Fruit fly (Drosophila melanogaster) whole organism, embryonic: ENCODE results near the gene numb.
A peak's percentile ranks its signal among the peaks of the same experiment; 100 is the strongest.

Source experiments
- CG10147 ChIP-seq: fragments of 200-800 bp; sonication (Bioruptor generic); optimal IDR thresholded peaks from 2 replicates; lab custom pipeline; 2019; ENCODE audit warnings: missing biosample characterization, mild to moderate bottlenecking, missing genetic modification characterization, moderate library complexity
- CG1024 ChIP-seq: fragments of 200-800 bp; sonication (Bioruptor generic); IDR thresholded peaks from 2 replicates; pipeline ENCODE4 v1.3.6; 2022; ENCODE audit warnings: missing biosample characterization, missing genetic modification characterization
- CG11723 ChIP-seq: fragments of 200-800 bp; sonication (Bioruptor generic); optimal IDR thresholded peaks from 2 replicates; lab custom pipeline; 2017; ENCODE audit warnings: missing biosample characterization, mild to moderate bottlenecking, missing genetic modification characterization
- CG12299 ChIP-seq: fragments of 200-800 bp; sonication (Bioruptor generic); optimal IDR thresholded peaks from 2 replicates; lab custom pipeline; 2018; ENCODE audit warnings: missing biosample characterization, mild to moderate bottlenecking, missing genetic modification characterization
- CG15479 ChIP-seq: fragments of 200-800 bp; sonication (Bioruptor generic); optimal IDR thresholded peaks from 3 replicates; lab custom pipeline; 2019; ENCODE audit warnings: missing biosample characterization, mild to moderate bottlenecking, missing genetic modification characterization, moderate library complexity
- CG2199 ChIP-seq: fragments of 200-800 bp; sonication (Bioruptor generic); IDR thresholded peaks from 3 replicates; pipeline ENCODE4 v1.3.6; 2022; ENCODE audit warnings: missing biosample characterization, missing genetic modification characterization
- CG2875 ChIP-seq: fragments of 200-800 bp; sonication (Bioruptor generic); optimal IDR thresholded peaks from 2 replicates; lab custom pipeline; 2017; ENCODE audit warnings: missing biosample characterization, mild to moderate bottlenecking, missing genetic modification characterization, missing genetic modification reagents
- CG3281 ChIP-seq: fragments of 200-800 bp; sonication (Bioruptor generic); optimal IDR thresholded peaks from 3 replicates; lab custom pipeline; 2017; ENCODE audit warnings: missing biosample characterization, mild to moderate bottlenecking, missing genetic modification characterization
- CG3847 ChIP-seq: fragments of 200-800 bp; sonication (Bioruptor generic); IDR thresholded peaks from 2 replicates; pipeline ENCODE4 v1.3.6; 2022; ENCODE audit warnings: missing biosample characterization, missing genetic modification characterization
- CG4328 ChIP-seq: fragments of 200-800 bp; sonication (Bioruptor generic); optimal IDR thresholded peaks from 3 replicates; lab custom pipeline; 2017; ENCODE audit warnings: missing biosample characterization, missing genetic modification reagents, missing genetic modification characterization
- CG4730 ChIP-seq: fragments of 200-800 bp; sonication (Bioruptor generic); IDR thresholded peaks from 2 replicates; pipeline ENCODE4 v1.3.6; 2022; ENCODE audit warnings: missing biosample characterization, missing genetic modification characterization
- CG5953 ChIP-seq: fragments of 200-800 bp; sonication (Bioruptor generic); IDR thresholded peaks from 2 replicates; pipeline ENCODE4 v1.3.6; 2022; ENCODE audit warnings: missing biosample characterization, missing genetic modification characterization
- CG7372 ChIP-seq: fragments of 200-800 bp; sonication (Bioruptor generic); IDR thresholded peaks from 2 replicates; pipeline ENCODE4 v1.3.6; 2022; ENCODE audit warnings: missing biosample characterization, missing genetic modification characterization
- CG9215 ChIP-seq: fragments of 200-800 bp; sonication (Bioruptor generic); IDR thresholded peaks from 2 replicates; pipeline ENCODE4 v1.3.6; 2022; ENCODE audit warnings: missing biosample characterization, missing genetic modification characterization
- CkIIα-i1 ChIP-seq: fragments of 200-800 bp; sonication (Bioruptor generic); IDR thresholded peaks from 2 replicates; pipeline ENCODE4 v1.3.6; 2022; ENCODE audit warnings: missing biosample characterization, missing genetic modification characterization
- Dp ChIP-seq: fragments of 200-800 bp; sonication (Bioruptor generic); optimal IDR thresholded peaks from 2 replicates; lab custom pipeline; 2018; ENCODE audit warnings: missing biosample characterization, mild to moderate bottlenecking, missing genetic modification characterization, moderate library complexity
- Dref ChIP-seq: fragments of 200-800 bp; sonication (Bioruptor generic); IDR thresholded peaks from 2 replicates; pipeline ENCODE4 v1.3.6; 2022; ENCODE audit warnings: missing biosample characterization, missing genetic modification characterization
- Drgx ChIP-seq: fragments of 200-800 bp; sonication (Bioruptor generic); IDR thresholded peaks from 2 replicates; pipeline ENCODE4 v1.3.6; 2022; ENCODE audit warnings: missing biosample characterization, missing genetic modification characterization
- MESR4 ChIP-seq: fragments of 200-800 bp; sonication (Bioruptor generic); optimal IDR thresholded peaks from 2 replicates; lab custom pipeline; 2018; ENCODE audit warnings: missing biosample characterization, mild to moderate bottlenecking, missing genetic modification characterization, moderate library complexity
- Max ChIP-seq: fragments of 200-800 bp; sonication (Bioruptor generic); optimal IDR thresholded peaks from 2 replicates; lab custom pipeline; 2016; ENCODE audit warnings: missing biosample characterization, mild to moderate bottlenecking, missing genetic modification characterization
- NC2β ChIP-seq: fragments of 200-800 bp; sonication (Bioruptor generic); optimal IDR thresholded peaks from 2 replicates; lab custom pipeline; 2016; ENCODE audit warnings: missing biosample characterization, missing genetic modification characterization
- Nf-YB ChIP-seq: fragments of 200-800 bp; sonication (Bioruptor generic); optimal IDR thresholded peaks from 3 replicates; lab custom pipeline; 2019; ENCODE audit warnings: missing biosample characterization, mild to moderate bottlenecking, missing genetic modification characterization, moderate library complexity
- Oli ChIP-seq: fragments of 200-800 bp; sonication (Bioruptor generic); optimal IDR thresholded peaks from 2 replicates; lab custom pipeline; 2018; ENCODE audit warnings: missing biosample characterization, mild to moderate bottlenecking, missing genetic modification characterization, moderate library complexity
- Rfx ChIP-seq: fragments of 200-800 bp; sonication (Bioruptor generic); IDR thresholded peaks from 2 replicates; pipeline ENCODE4 v1.3.6; 2022; ENCODE audit warnings: missing biosample characterization, missing genetic modification characterization
- Sin3A ChIP-seq: fragments of >200 bp; optimal IDR thresholded peaks from 2 replicates; lab custom pipeline; 2018
- Sox100B ChIP-seq: fragments of 200-800 bp; sonication (Bioruptor generic); optimal IDR thresholded peaks from 3 replicates; lab custom pipeline; 2018; ENCODE audit warnings: missing biosample characterization, mild to moderate bottlenecking, missing genetic modification characterization
- chif ChIP-seq, 2 experiments: fragments of 200-800 bp; sonication (Bioruptor generic); optimal IDR thresholded peaks; 3 replicates each; lab custom pipeline; 2016; ENCODE audit warnings: missing biosample characterization in 2 of 2, missing genetic modification characterization in 2 of 2
- chm ChIP-seq: fragments of 200-800 bp; sonication (Bioruptor generic); IDR thresholded peaks from 2 replicates; pipeline ENCODE4 v1.3.6; 2022; ENCODE audit warnings: missing biosample characterization, missing genetic modification characterization
- ci ChIP-seq: fragments of 200-800 bp; sonication (Bioruptor generic); IDR thresholded peaks from 3 replicates; pipeline ENCODE4 v1.3.6; 2022; ENCODE audit warnings: missing biosample characterization, missing genetic modification characterization
- dan ChIP-seq: fragments of 200-800 bp; sonication (Bioruptor generic); IDR thresholded peaks from 2 replicates; pipeline ENCODE4 v1.3.6; 2022; ENCODE audit warnings: missing biosample characterization, missing genetic modification characterization
- disco-r ChIP-seq: fragments of 200-800 bp; sonication (Bioruptor generic); optimal IDR thresholded peaks from 2 replicates; lab custom pipeline; 2016; ENCODE audit warnings: missing biosample characterization, missing genetic modification characterization
- exex ChIP-seq: fragments of 200-800 bp; sonication (Bioruptor generic); optimal IDR thresholded peaks from 4 replicates; lab custom pipeline; 2018; ENCODE audit warnings: missing biosample characterization, mild to moderate bottlenecking, missing genetic modification characterization, moderate library complexity
- grau ChIP-seq: fragments of 200-800 bp; optimal IDR thresholded peaks from 3 replicates; lab custom pipeline; 2019; ENCODE audit warnings: missing biosample characterization, mild to moderate bottlenecking, missing genetic modification characterization, moderate library complexity
- gt ChIP-seq: fragments of 200-800 bp; sonication (Bioruptor generic); IDR thresholded peaks from 2 replicates; pipeline ENCODE4 v1.3.6; 2022; ENCODE audit warnings: missing biosample characterization, missing genetic modification characterization
- ham ChIP-seq: fragments of 200-800 bp; sonication (Bioruptor generic); IDR thresholded peaks from 2 replicates; pipeline ENCODE4 v1.3.6; 2022; ENCODE audit warnings: missing biosample characterization, missing genetic modification characterization
- jigr1 ChIP-seq: fragments of 200-800 bp; sonication (Bioruptor generic); IDR thresholded peaks from 3 replicates; pipeline ENCODE4 v1.3.6; 2022; ENCODE audit warnings: missing biosample characterization, missing genetic modification characterization
- nmo ChIP-seq: fragments of 200-800 bp; sonication (Bioruptor generic); optimal IDR thresholded peaks from 2 replicates; lab custom pipeline; 2018; ENCODE audit warnings: missing biosample characterization, mild to moderate bottlenecking, missing genetic modification characterization, moderate library complexity
- odd ChIP-seq: fragments of 200-800 bp; sonication (Bioruptor generic); optimal IDR thresholded peaks from 2 replicates; lab custom pipeline; 2017; ENCODE audit warnings: missing biosample characterization, mild to moderate bottlenecking, missing genetic modification characterization
- pb ChIP-seq: fragments of 200-800 bp; sonication (Bioruptor generic); optimal IDR thresholded peaks from 3 replicates; lab custom pipeline; 2016; ENCODE audit warnings: missing biosample characterization, missing genetic modification characterization
- phol ChIP-seq: fragments of 200-800 bp; sonication (Bioruptor generic); optimal IDR thresholded peaks from 3 replicates; lab custom pipeline; 2018; ENCODE audit warnings: missing biosample characterization, mild to moderate bottlenecking, missing genetic modification characterization, moderate library complexity
- pita ChIP-seq: fragments of 200-800 bp; sonication (Bioruptor generic); optimal IDR thresholded peaks from 2 replicates; lab custom pipeline; 2017; ENCODE audit warnings: missing biosample characterization, mild to moderate bottlenecking, missing genetic modification characterization
- sima ChIP-seq: fragments of 200-800 bp; sonication (Bioruptor generic); optimal IDR thresholded peaks from 2 replicates; lab custom pipeline; 2016; ENCODE audit warnings: missing biosample characterization, missing genetic modification characterization
- slou ChIP-seq: fragments of 200-800 bp; sonication (Bioruptor generic); optimal IDR thresholded peaks from 3 replicates; lab custom pipeline; 2016; ENCODE audit warnings: missing biosample characterization, missing genetic modification characterization
- so ChIP-seq: fragments of 200-800 bp; sonication (Bioruptor generic); IDR thresholded peaks from 3 replicates; pipeline ENCODE4 v1.3.6; 2022; ENCODE audit warnings: missing biosample characterization, missing genetic modification characterization
- trem ChIP-seq: fragments of 200-800 bp; optimal IDR thresholded peaks from 3 replicates; lab custom pipeline; 2019; ENCODE audit warnings: missing biosample characterization, mild to moderate bottlenecking, missing genetic modification characterization, moderate library complexity
- trh ChIP-seq: fragments of 200-800 bp; sonication (Bioruptor generic); optimal IDR thresholded peaks from 2 replicates; lab custom pipeline; 2016; ENCODE audit warnings: missing biosample characterization, missing genetic modification characterization
- tup ChIP-seq: fragments of 200-800 bp; sonication (Bioruptor generic); optimal IDR thresholded peaks from 2 replicates; lab custom pipeline; 2016; ENCODE audit warnings: missing biosample characterization, mild to moderate bottlenecking, missing genetic modification characterization, moderate library complexity
- unc-4 ChIP-seq: fragments of 200-800 bp; sonication (Bioruptor generic); IDR thresholded peaks from 2 replicates; pipeline ENCODE4 v1.3.6; 2022; ENCODE audit warnings: missing biosample characterization, missing genetic modification characterization; ENCODE audit not compliant: partially characterized antibody
- unpg ChIP-seq: fragments of 200-800 bp; sonication (Bioruptor generic); optimal IDR thresholded peaks from 3 replicates; lab custom pipeline; 2018; ENCODE audit warnings: missing biosample characterization, mild to moderate bottlenecking, missing genetic modification characterization, moderate library complexity
- zen ChIP-seq: fragments of 200-800 bp; sonication (Bioruptor generic); optimal IDR thresholded peaks from 3 replicates; lab custom pipeline; 2018; ENCODE audit warnings: missing biosample characterization, mild to moderate bottlenecking, missing genetic modification characterization, moderate library complexity

Gene numb

dm6 chr2L:9449257-9449972 is 12.1 kb downstream of the numb start (continued):
- TF ChIP-seq CkIIα-i1 (GFP tag; lab: Robert Waterston, UW) (peak; percentile 49; the same call in 1 of the 2 replicates), trem (peak; percentile 93), gt (GFP tag; lab: Robert Waterston, UW) (peak; percentile 88), Oli (tag; lab: Kevin White, UChicago) (peak; percentile 96), MESR4 (GFP tag; lab: Kevin White, UChicago) (peak; percentile 14), jigr1 (peak; percentile 97), pb (GFP tag; lab: Kevin White, UChicago) (peak; percentile 69), phol (tag; lab: Kevin White, UChicago) (peak; percentile 96), CG2875 (GFP tag; lab: Kevin White, UChicago) (peak; percentile 93), ham (GFP tag; lab: Robert Waterston, UW) (peak; percentile 83), Sin3A (lab: Kevin White, UChicago) (no peak), CG1024 (GFP tag; lab: Robert Waterston, UW) (peak; percentile 69), so (peak; percentile 96; the same call in 2 of the 3 replicates), CG15479 (GFP tag; lab: Kevin White, UChicago) (peak; percentile 87), chif (GFP tag; optimal IDR thresholded peaks at IDR 0.05; lab: Kevin White, UChicago) (peak; percentile 62 to 85), zen (peak; percentile 96), tup (GFP tag; lab: Kevin White, UChicago) (peak; percentile 66), odd (peak; percentile 88), Drgx (peak; percentile 94), chm (GFP tag; lab: Robert Waterston, UW) (peak; percentile 75), CG2199 (GFP tag; lab: Robert Waterston, UW) (peak; percentile 82; the same call in 2 of the 3 replicates), disco-r (peak; percentile 51), Rfx (GFP tag; lab: Robert Waterston, UW) (peak; percentile 96), CG4328 (GFP tag; lab: Kevin White, UChicago) (peak; percentile 93), CG9215 (GFP tag; lab: Robert Waterston, UW) (peak; percentile 96), slou (GFP tag; lab: Kevin White, UChicago) (peak; percentile 95), unpg (GFP tag; lab: Kevin White, UChicago) (peak; percentile 91), Sox100B (GFP tag; lab: Kevin White, UChicago) (peak; percentile 98), trh (GFP tag; lab: Kevin White, UChicago) (peak; percentile 71), grau (tag; lab: Kevin White, UChicago) (peak; percentile 95), Dp (peak; percentile 7), sima (GFP tag; lab: Kevin White, UChicago) (peak; percentile 71), dan (GFP tag; lab: Robert Waterston, UW) (no peak), CG7372 (GFP tag; lab: Robert Waterston, UW) (peak; percentile 96), CG10147 (GFP tag; lab: Kevin White, UChicago) (peak; percentile 91), unc-4 (no peak), Nf-YB (peak; percentile 81), exex (peak; percentile 72), CG5953 (GFP tag; lab: Robert Waterston, UW) (peak; percentile 87), ci (GFP tag; lab: Robert Waterston, UW) (peak; percentile 92; the same call in 2 of the 3 replicates), Dref (GFP tag; lab: Robert Waterston, UW) (no peak), CG4730 (GFP tag; lab: Robert Waterston, UW) (peak; percentile 89), Max (GFP tag; lab: Kevin White, UChicago) (peak; percentile 91), CG11723 (GFP tag; lab: Kevin White, UChicago) (peak; percentile 92), pita (GFP tag; lab: Kevin White, UChicago) (no peak), CG3847 (GFP tag; lab: Robert Waterston, UW) (peak; percentile 97), nmo (GFP tag; lab: Kevin White, UChicago) (peak; percentile 97), NC2β (GFP tag; lab: Kevin White, UChicago) (peak; percentile 74), CG12299 (tag; lab: Kevin White, UChicago) (peak; percentile 93), CG3281 (peak; percentile 93)
